Worm (Caenorhabditis elegans) whole organism, L1 larva: ENCODE measurements around the gene F22F7.3.

Experiments used
- egl-27 ChIP-seq, 2 experiments: fragments of 150-350 bp in 1 of 2; sonication (generic microtip); optimal IDR thresholded peaks; 3 replicates each; lab custom pipeline; 2017 to 2018; ENCODE audit warnings: missing biosample characterization in 2 of 2, missing genetic modification characterization in 2 of 2, missing genetic modification reagents in 2 of 2
- fkh-10 ChIP-seq: sonication (generic microtip); optimal IDR thresholded peaks from 2 replicates; lab custom pipeline; 2017; ENCODE audit warnings: missing biosample characterization, missing genetic modification reagents, missing genetic modification characterization
- lir-3 ChIP-seq: sonication (generic microtip); optimal IDR thresholded peaks from 2 replicates; lab custom pipeline; 2016; ENCODE audit warnings: mild to moderate bottlenecking, missing genetic modification characterization, moderate library complexity, missing compliant biosample characterization; ENCODE audit not compliant: poor library complexity

- no peak for TF ChIP-seq fkh-10 (GFP tag; lab: Kevin White, UChicago)
- TF ChIP-seq lir-3 = no peak
- no peak for TF ChIP-seq egl-27 (tag; optimal IDR thresholded peaks at IDR 0.05; lab: Kevin White, UChicago)
Measured at ce11 chrV:2118574-2118973, 8.1 kb downstream of the F22F7.3 start, which contains the start of gene bgnt-1.2.
